Fruit fly (Drosophila melanogaster) whole organism, embryonic: ENCODE results near the gene anchor.

Source experiments
- ATbp ChIP-seq: fragments of 200-800 bp; sonication (Bioruptor generic); optimal IDR thresholded peaks from 2 replicates; lab custom pipeline; 2017; ENCODE audit warnings: missing biosample characterization, mild to moderate bottlenecking, missing genetic modification characterization, missing genetic modification reagents
- Atf-2 ChIP-seq: fragments of 200-800 bp; sonication (Bioruptor generic); optimal IDR thresholded peaks from 2 replicates; lab custom pipeline; 2016; ENCODE audit warnings: missing biosample characterization, missing genetic modification characterization
- Bdp1 ChIP-seq: fragments of 200-800 bp; sonication (Bioruptor generic); optimal IDR thresholded peaks from 3 replicates; lab custom pipeline; 2016; ENCODE audit warnings: missing biosample characterization, missing genetic modification characterization
- CG10959 ChIP-seq: fragments of 200-800 bp; sonication (Bioruptor generic); IDR thresholded peaks from 2 replicates; pipeline ENCODE4 v1.3.6; 2022; ENCODE audit warnings: missing biosample characterization, missing genetic modification characterization
- CG11723 ChIP-seq: fragments of 200-800 bp; sonication (Bioruptor generic); optimal IDR thresholded peaks from 2 replicates; lab custom pipeline; 2017; ENCODE audit warnings: missing biosample characterization, mild to moderate bottlenecking, missing genetic modification characterization
- CG13287 ChIP-seq: fragments of 200-800 bp; sonication (Bioruptor generic); IDR thresholded peaks from 2 replicates; pipeline ENCODE4 v1.3.6; 2022; ENCODE audit warnings: missing biosample characterization, missing genetic modification characterization; ENCODE audit not compliant: partially characterized antibody
- CG14050 ChIP-seq: fragments of 200-800 bp; sonication (Bioruptor generic); IDR thresholded peaks from 3 replicates; pipeline ENCODE4 v1.3.6; 2022; ENCODE audit warnings: missing biosample characterization, missing genetic modification characterization
- CG1602 ChIP-seq: fragments of 200-800 bp; sonication (Bioruptor generic); optimal IDR thresholded peaks from 3 replicates; lab custom pipeline; 2016; ENCODE audit warnings: missing biosample characterization, missing genetic modification characterization
- CG1603 ChIP-seq: fragments of 200-800 bp; sonication (Bioruptor generic); optimal IDR thresholded peaks from 2 replicates; lab custom pipeline; 2019; ENCODE audit warnings: missing biosample characterization, mild to moderate bottlenecking, missing genetic modification characterization, moderate library complexity
- CG1647 ChIP-seq: fragments of 200-800 bp; sonication (Bioruptor generic); optimal IDR thresholded peaks from 3 replicates; lab custom pipeline; 2016; ENCODE audit warnings: missing biosample characterization, missing genetic modification characterization
- CG1792 ChIP-seq: fragments of 200-800 bp; sonication (Bioruptor generic); optimal IDR thresholded peaks from 2 replicates; lab custom pipeline; 2016; ENCODE audit warnings: missing biosample characterization, missing genetic modification characterization
- CG30020 ChIP-seq: fragments of 200-800 bp; optimal IDR thresholded peaks from 2 replicates; lab custom pipeline; 2019; ENCODE audit warnings: missing biosample characterization, mild to moderate bottlenecking, missing genetic modification characterization, moderate library complexity
- CG7839 ChIP-seq: fragments of 200-800 bp; sonication (Bioruptor generic); optimal IDR thresholded peaks from 3 replicates; lab custom pipeline; 2018; ENCODE audit warnings: missing biosample characterization, mild to moderate bottlenecking, missing genetic modification characterization, moderate library complexity
- CG8388 ChIP-seq: fragments of 200-800 bp; sonication (Bioruptor generic); optimal IDR thresholded peaks from 2 replicates; lab custom pipeline; 2019; ENCODE audit warnings: missing biosample characterization, mild to moderate bottlenecking, missing genetic modification characterization, moderate library complexity
- D19B ChIP-seq: fragments of 200-800 bp; sonication (Bioruptor generic); optimal IDR thresholded peaks from 2 replicates; lab custom pipeline; 2017; ENCODE audit warnings: missing biosample characterization, mild to moderate bottlenecking, missing genetic modification characterization
- E2f2 ChIP-seq: fragments of 200-800 bp; sonication (Bioruptor generic); IDR thresholded peaks from 2 replicates; pipeline ENCODE4 v1.3.6; 2022; ENCODE audit warnings: missing biosample characterization, missing genetic modification characterization
- Fer1 ChIP-seq: fragments of 200-800 bp; sonication (Bioruptor generic); optimal IDR thresholded peaks from 2 replicates; lab custom pipeline; 2017; ENCODE audit warnings: missing biosample characterization, mild to moderate bottlenecking, missing genetic modification characterization
- GATAe ChIP-seq: fragments of 200-800 bp; sonication (Bioruptor generic); conservative IDR thresholded peaks from 2 replicates; pipeline ENCODE4 v1.3.6; 2022; ENCODE audit warnings: missing biosample characterization, missing genetic modification characterization
- HHEX ChIP-seq: fragments of 200-800 bp; sonication (Bioruptor generic); optimal IDR thresholded peaks from 3 replicates; lab custom pipeline; 2017; ENCODE audit warnings: missing biosample characterization, mild to moderate bottlenecking, missing genetic modification characterization, missing genetic modification reagents
- HLH54F ChIP-seq: fragments of 200-800 bp; sonication (Bioruptor generic); optimal IDR thresholded peaks from 3 replicates; lab custom pipeline; 2016; ENCODE audit warnings: missing biosample characterization, missing genetic modification characterization
- Hey ChIP-seq: fragments of 200-800 bp; sonication (Bioruptor generic); optimal IDR thresholded peaks from 3 replicates; lab custom pipeline; 2018; ENCODE audit warnings: missing biosample characterization, mild to moderate bottlenecking, missing genetic modification characterization
- Hsf ChIP-seq: fragments of 200-800 bp; sonication (Bioruptor generic); optimal IDR thresholded peaks from 3 replicates; lab custom pipeline; 2016; ENCODE audit warnings: missing biosample characterization, missing genetic modification characterization
- Lpt ChIP-seq: fragments of >200 bp; optimal IDR thresholded peaks from 2 replicates; lab custom pipeline; 2018; ENCODE audit warnings: missing biosample characterization, missing genetic modification characterization
- Mes4 ChIP-seq: fragments of 200-800 bp; sonication (Bioruptor generic); optimal IDR thresholded peaks from 2 replicates; lab custom pipeline; 2016; ENCODE audit warnings: missing biosample characterization, missing genetic modification characterization
- NK7.1 ChIP-seq: fragments of 200-800 bp; sonication (Bioruptor generic); optimal IDR thresholded peaks from 3 replicates; lab custom pipeline; 2016; ENCODE audit warnings: missing biosample characterization, missing genetic modification characterization
- NfI ChIP-seq: fragments of 200-800 bp; sonication (Bioruptor generic); optimal IDR thresholded peaks from 3 replicates; lab custom pipeline; 2018; ENCODE audit warnings: missing biosample characterization, mild to moderate bottlenecking, missing genetic modification characterization, moderate library complexity
- Optix ChIP-seq: fragments of 200-800 bp; sonication (Bioruptor generic); IDR thresholded peaks from 3 replicates; pipeline ENCODE4 v1.3.6; 2022; ENCODE audit warnings: missing biosample characterization, missing genetic modification characterization
- Sin3A ChIP-seq: fragments of >200 bp; optimal IDR thresholded peaks from 2 replicates; lab custom pipeline; 2018
- Sry-β ChIP-seq: fragments of 200-800 bp; sonication (Bioruptor generic); optimal IDR thresholded peaks from 2 replicates; lab custom pipeline; 2018; ENCODE audit warnings: missing biosample characterization, mild to moderate bottlenecking, missing genetic modification characterization, moderate library complexity
- Stat92E ChIP-seq, 3 experiments: fragments of >200 bp in 2 of 3; fragments of 200-800 bp in 1 of 3; sonication (Bioruptor generic) in 1 of 3; optimal IDR thresholded peaks; 2 replicates each; lab custom pipeline; 2017 to 2019; ENCODE audit warnings: missing biosample characterization in 3 of 3, missing genetic modification characterization in 3 of 3, mild to moderate bottlenecking in 1 of 3, moderate library complexity in 1 of 3
- az2 ChIP-seq: fragments of 200-800 bp; sonication (Bioruptor generic); optimal IDR thresholded peaks from 3 replicates; lab custom pipeline; 2016; ENCODE audit warnings: missing biosample characterization, missing genetic modification characterization
- btn ChIP-seq: fragments of 200-800 bp; sonication (Bioruptor generic); optimal IDR thresholded peaks from 2 replicates; lab custom pipeline; 2016; ENCODE audit warnings: missing biosample characterization, missing genetic modification characterization
- chm ChIP-seq: fragments of 200-800 bp; sonication (Bioruptor generic); IDR thresholded peaks from 2 replicates; pipeline ENCODE4 v1.3.6; 2022; ENCODE audit warnings: missing biosample characterization, missing genetic modification characterization
- crol ChIP-seq: fragments of 200-800 bp; sonication (Bioruptor generic); IDR thresholded peaks from 2 replicates; pipeline ENCODE4 v1.3.6; 2022; ENCODE audit warnings: missing biosample characterization, missing genetic modification characterization
- da ChIP-seq: fragments of 200-800 bp; sonication (Bioruptor generic); optimal IDR thresholded peaks from 2 replicates; lab custom pipeline; 2016; ENCODE audit warnings: missing biosample characterization, missing genetic modification characterization
- dan ChIP-seq: fragments of 200-800 bp; sonication (Bioruptor generic); IDR thresholded peaks from 2 replicates; pipeline ENCODE4 v1.3.6; 2022; ENCODE audit warnings: missing biosample characterization, missing genetic modification characterization
- dpn ChIP-seq, 2 experiments: fragments of 200-800 bp; sonication (Bioruptor generic); optimal IDR thresholded peaks; 3 replicates each; lab custom pipeline; 2016; ENCODE audit warnings: missing biosample characterization in 2 of 2, missing genetic modification characterization in 2 of 2
- eyg ChIP-seq: fragments of 200-800 bp; sonication (Bioruptor generic); optimal IDR thresholded peaks from 3 replicates; lab custom pipeline; 2016; ENCODE audit warnings: missing biosample characterization, missing genetic modification characterization
- fu2 ChIP-seq: fragments of 200-800 bp; sonication (Bioruptor generic); optimal IDR thresholded peaks from 2 replicates; lab custom pipeline; 2016; ENCODE audit warnings: missing biosample characterization, missing genetic modification characterization
- kah ChIP-seq: fragments of 200-800 bp; sonication (Bioruptor generic); optimal IDR thresholded peaks from 2 replicates; lab custom pipeline; 2018; ENCODE audit warnings: missing biosample characterization, mild to moderate bottlenecking, missing genetic modification characterization
- kni ChIP-seq: fragments of 200-800 bp; sonication (Bioruptor generic); optimal IDR thresholded peaks from 3 replicates; lab custom pipeline; 2017; ENCODE audit warnings: mild to moderate bottlenecking, missing biosample characterization, missing genetic modification reagents, missing genetic modification characterization
- nau ChIP-seq: fragments of 200-800 bp; sonication (Bioruptor generic); optimal IDR thresholded peaks from 3 replicates; lab custom pipeline; 2017; ENCODE audit warnings: missing biosample characterization, mild to moderate bottlenecking, missing genetic modification characterization, missing genetic modification reagents
- nmo ChIP-seq: fragments of 200-800 bp; sonication (Bioruptor generic); optimal IDR thresholded peaks from 2 replicates; lab custom pipeline; 2018; ENCODE audit warnings: missing biosample characterization, mild to moderate bottlenecking, missing genetic modification characterization, moderate library complexity
- org-1 ChIP-seq: fragments of 200-800 bp; sonication (Bioruptor generic); optimal IDR thresholded peaks from 2 replicates; lab custom pipeline; 2017; ENCODE audit warnings: missing biosample characterization, missing genetic modification characterization
- pb ChIP-seq: fragments of 200-800 bp; sonication (Bioruptor generic); optimal IDR thresholded peaks from 3 replicates; lab custom pipeline; 2016; ENCODE audit warnings: missing biosample characterization, missing genetic modification characterization
- pita ChIP-seq: fragments of 200-800 bp; sonication (Bioruptor generic); optimal IDR thresholded peaks from 2 replicates; lab custom pipeline; 2017; ENCODE audit warnings: missing biosample characterization, mild to moderate bottlenecking, missing genetic modification characterization
- pnt ChIP-seq: fragments of 200-800 bp; sonication (Bioruptor generic); optimal IDR thresholded peaks from 3 replicates; lab custom pipeline; 2016; ENCODE audit warnings: missing biosample characterization, missing genetic modification characterization
- sug ChIP-seq: fragments of 200-800 bp; optimal IDR thresholded peaks from 2 replicates; lab custom pipeline; 2019; ENCODE audit warnings: missing biosample characterization, mild to moderate bottlenecking, missing genetic modification characterization, moderate library complexity
- tio ChIP-seq: fragments of 200-800 bp; sonication (Bioruptor generic); optimal IDR thresholded peaks from 2 replicates; lab custom pipeline; 2017; ENCODE audit warnings: missing biosample characterization, missing genetic modification characterization, inconsistent platforms
- toy ChIP-seq: fragments of 200-800 bp; sonication (Bioruptor generic); IDR thresholded peaks from 2 replicates; pipeline ENCODE4 v1.3.6; 2022; ENCODE audit warnings: missing biosample characterization, missing genetic modification characterization
- yki ChIP-seq: fragments of >200 bp; optimal IDR thresholded peaks from 3 replicates; lab custom pipeline; 2018

anchor gene

DNA sequence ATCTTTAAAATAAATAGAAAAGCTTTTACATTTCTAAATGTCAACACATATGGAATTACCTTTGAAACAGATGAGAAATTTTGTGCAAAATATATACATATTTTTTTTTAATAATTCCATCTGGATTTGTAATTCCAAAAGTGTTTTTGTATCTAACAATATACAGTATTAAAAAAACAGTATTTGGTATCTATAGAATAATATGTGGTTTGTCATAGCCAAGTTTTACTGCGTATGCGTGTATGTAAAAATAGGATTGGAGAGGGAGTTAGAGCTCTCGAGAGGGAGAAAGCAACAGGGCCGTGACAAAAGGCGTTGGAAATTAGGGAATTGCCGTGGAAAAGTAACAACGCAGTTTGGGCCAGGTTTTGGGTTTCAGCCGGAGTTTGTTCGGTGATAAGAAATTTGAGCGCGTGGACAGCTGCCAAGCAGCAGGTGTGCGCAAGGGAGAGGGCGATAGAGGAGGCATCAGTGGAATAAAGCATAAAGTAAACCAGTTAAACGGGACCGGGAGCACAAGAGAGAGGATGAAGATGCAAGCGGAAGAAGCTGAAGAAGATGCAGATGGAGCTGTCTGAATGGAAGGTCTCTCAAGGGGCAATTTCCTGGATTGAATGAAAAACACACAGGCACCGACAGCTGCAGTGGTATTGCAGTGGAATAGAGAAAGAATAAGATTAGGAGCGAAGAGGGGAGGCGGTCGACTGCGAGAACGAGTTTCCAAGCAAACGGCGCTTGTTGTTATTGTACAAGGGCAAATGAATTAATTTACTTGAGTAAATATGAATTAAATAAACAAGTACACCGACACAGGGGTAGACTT, 31.5 kb downstream of the anchor start (continued):
- TF ChIP-seq HHEX (GFP tag; lab: Kevin White, UChicago) (peak; percentile 33), Optix (GFP tag; lab: Robert Waterston, UW) (no peak), CG11723 (GFP tag; lab: Kevin White, UChicago) (no peak), kni (peak; percentile 94), ATbp (peak; percentile 88), az2 (no peak), CG1647 (GFP tag; lab: Kevin White, UChicago) (peak; percentile 32), Hsf (no peak), org-1 (no peak), Bdp1 (GFP tag; lab: Kevin White, UChicago) (no peak), nmo (GFP tag; lab: Kevin White, UChicago) (no peak), Lpt (GFP tag; lab: Kevin White, UChicago) (no peak), CG8388 (GFP tag; lab: Kevin White, UChicago) (no peak), toy (GFP tag; lab: Robert Waterston, UW) (peak; percentile 61; the same call in 1 of the 2 replicates), Mes4 (GFP tag; lab: Kevin White, UChicago) (no peak), Sin3A (lab: Kevin White, UChicago) (no peak), chm (GFP tag; lab: Robert Waterston, UW) (no peak), pb (GFP tag; lab: Kevin White, UChicago) (no peak), CG1602 (no peak), NK7.1 (GFP tag; lab: Kevin White, UChicago) (peak; percentile 44), tio (no peak), btn (GFP tag; lab: Kevin White, UChicago) (no peak), CG14050 (GFP tag; lab: Robert Waterston, UW) (no peak), HLH54F (GFP tag; lab: Kevin White, UChicago) (no peak), dan (GFP tag; lab: Robert Waterston, UW) (no peak), fu2 (GFP tag; lab: Kevin White, UChicago) (no peak), pnt (GFP tag; lab: Kevin White, UChicago) (peak; percentile 29), yki (lab: Kevin White, UChicago) (no peak), crol (peak; percentile 85), Fer1 (GFP tag; lab: Kevin White, UChicago) (peak; percentile 76), NfI (no peak), Atf-2 (no peak), E2f2 (GFP tag; lab: Robert Waterston, UW) (no peak), dpn (GFP tag; optimal IDR thresholded peaks at IDR 0.05; lab: Kevin White, UChicago) (no peak), sug (tag; lab: Kevin White, UChicago) (no peak), CG7839 (tag; lab: Kevin White, UChicago) (no peak), Sry-β (GFP tag; lab: Kevin White, UChicago) (peak; percentile 5), nau (peak; percentile 82), CG10959 (no peak; the same call in 1 of the 2 replicates), Hey (no peak), CG1603 (tag; lab: Kevin White, UChicago) (peak; percentile 60), Stat92E (GFP tag; optimal IDR thresholded peaks at IDR 0.05; lab: Kevin White, UChicago) (no peak), D19B (GFP tag; lab: Kevin White, UChicago) (no peak), CG30020 (tag; lab: Kevin White, UChicago) (no peak), kah (GFP tag; lab: Kevin White, UChicago) (no peak), eyg (GFP tag; lab: Kevin White, UChicago) (peak; percentile 69), CG13287 (no peak), CG1792 (peak; percentile 80), da (GFP tag; lab: Kevin White, UChicago) (peak; percentile 33), GATAe (GFP tag; lab: Robert Waterston, UW) (no peak), pita (GFP tag; lab: Kevin White, UChicago) (no peak)
